Worm (Caenorhabditis elegans) whole organism, mixed stage, embryonic: Measurements from ENCODE around the gene Y75B8A.32.

Experiments
- M03D4.4 ChIP-seq: sonication (generic microtip); optimal IDR thresholded peaks from 2 replicates; lab custom pipeline; 2017; ENCODE audit warnings: mild to moderate bottlenecking, missing genetic modification characterization, missing compliant biosample characterization
- bed-3 ChIP-seq: fragments of 200-800 bp; sonication (Bioruptor generic); optimal IDR thresholded peaks from 3 replicates; lab custom pipeline; 2018; ENCODE audit warnings: mild to moderate bottlenecking, missing genetic modification characterization, moderate library complexity, missing compliant biosample characterization
- blmp-1 ChIP-seq: fragments of 150-350 bp; optimal IDR thresholded peaks from 2 replicates; lab custom pipeline; 2014; ENCODE audit warnings: missing biosample characterization, missing genetic modification characterization
- ceh-39 ChIP-seq: fragments of 150-350 bp; optimal IDR thresholded peaks from 2 replicates; lab custom pipeline; 2014; ENCODE audit warnings: missing biosample characterization, missing genetic modification characterization
- ceh-43 ChIP-seq: fragments of 200-800 bp; sonication (Bioruptor generic); optimal IDR thresholded peaks from 2 replicates; lab custom pipeline; 2018; ENCODE audit warnings: mild to moderate bottlenecking, missing genetic modification characterization, moderate library complexity, missing compliant biosample characterization
- ceh-83 ChIP-seq: fragments of 200-800 bp; sonication (Bioruptor generic); optimal IDR thresholded peaks from 2 replicates; lab custom pipeline; 2018; ENCODE audit warnings: mild to moderate bottlenecking, missing genetic modification characterization, missing compliant biosample characterization
- ces-1 ChIP-seq: fragments of 150-350 bp; optimal IDR thresholded peaks from 2 replicates; lab custom pipeline; 2014; ENCODE audit warnings: missing biosample characterization, missing genetic modification reagents, missing genetic modification characterization
- cnd-1 ChIP-seq: fragments of 200-800 bp; sonication (Bioruptor generic); optimal IDR thresholded peaks from 2 replicates; lab custom pipeline; 2018; ENCODE audit warnings: mild to moderate bottlenecking, missing genetic modification characterization, missing compliant biosample characterization
- drap-1 ChIP-seq: fragments of 200-800 bp; sonication (Bioruptor generic); optimal IDR thresholded peaks from 3 replicates; lab custom pipeline; 2018; ENCODE audit warnings: mild to moderate bottlenecking, missing genetic modification characterization, missing compliant biosample characterization
- elt-1 ChIP-seq: sonication (generic microtip); optimal IDR thresholded peaks from 2 replicates; lab custom pipeline; 2017; ENCODE audit warnings: missing genetic modification characterization, mild to moderate bottlenecking, missing compliant biosample characterization, antibody characterized with exemption, moderate library complexity, borderline replicate concordance; ENCODE audit not compliant: insufficient read depth
- elt-3 ChIP-seq: fragments of 150-350 bp; optimal IDR thresholded peaks from 2 replicates; lab custom pipeline; 2014; ENCODE audit warnings: missing biosample characterization, missing genetic modification characterization
- flh-1 ChIP-seq: fragments of 200-800 bp; sonication (Bioruptor generic); optimal IDR thresholded peaks from 2 replicates; lab custom pipeline; 2018; ENCODE audit warnings: mild to moderate bottlenecking, missing genetic modification characterization, moderate library complexity, missing compliant biosample characterization
- ham-2 ChIP-seq: fragments of 200-800 bp; sonication (Bioruptor generic); optimal IDR thresholded peaks from 2 replicates; lab custom pipeline; 2018; ENCODE audit warnings: mild to moderate bottlenecking, missing genetic modification characterization, missing compliant biosample characterization
- hlh-1 ChIP-seq: fragments of 150-350 bp; optimal IDR thresholded peaks from 2 replicates; lab custom pipeline; 2014; ENCODE audit warnings: missing biosample characterization, missing genetic modification reagents, missing genetic modification characterization
- lin-13 ChIP-seq: fragments of 150-350 bp; optimal IDR thresholded peaks from 2 replicates; lab custom pipeline; 2014; ENCODE audit warnings: missing biosample characterization, missing genetic modification characterization
- lin-32 ChIP-seq: fragments of 200-800 bp; sonication (Bioruptor generic); optimal IDR thresholded peaks from 2 replicates; lab custom pipeline; 2018; ENCODE audit warnings: mild to moderate bottlenecking, missing genetic modification characterization, missing compliant biosample characterization
- lsy-2 ChIP-seq: fragments of 150-350 bp; optimal IDR thresholded peaks from 2 replicates; lab custom pipeline; 2014; ENCODE audit warnings: missing biosample characterization, missing genetic modification characterization
- mep-1 ChIP-seq: fragments of 150-350 bp; optimal IDR thresholded peaks from 2 replicates; lab custom pipeline; 2017; ENCODE audit warnings: missing biosample characterization, missing genetic modification reagents, missing genetic modification characterization, inconsistent platforms
- mls-2 ChIP-seq: sonication (generic microtip); optimal IDR thresholded peaks from 2 replicates; lab custom pipeline; 2016; ENCODE audit warnings: mild to moderate bottlenecking, missing genetic modification characterization, moderate library complexity, missing compliant biosample characterization
- nhr-12 ChIP-seq: fragments of 150-350 bp; optimal IDR thresholded peaks from 2 replicates; lab custom pipeline; 2014; ENCODE audit warnings: missing biosample characterization, missing genetic modification characterization
- nhr-2 ChIP-seq: fragments of 150-350 bp; optimal IDR thresholded peaks from 2 replicates; lab custom pipeline; 2014; ENCODE audit warnings: missing biosample characterization, missing genetic modification characterization
- nhr-237 ChIP-seq: fragments of 150-350 bp; optimal IDR thresholded peaks from 2 replicates; lab custom pipeline; 2014; ENCODE audit warnings: missing biosample characterization, missing genetic modification characterization
- nhr-28 ChIP-seq: fragments of 150-350 bp; optimal IDR thresholded peaks from 2 replicates; lab custom pipeline; 2014; ENCODE audit warnings: missing biosample characterization, missing genetic modification characterization
- pha-4 ChIP-seq: fragments of 150-350 bp; optimal IDR thresholded peaks from 2 replicates; lab custom pipeline; 2018; ENCODE audit warnings: missing biosample characterization, missing genetic modification reagents, missing genetic modification characterization
- sem-2 ChIP-seq: fragments of 200-800 bp; sonication (Bioruptor generic); optimal IDR thresholded peaks from 2 replicates; lab custom pipeline; 2018; ENCODE audit warnings: mild to moderate bottlenecking, missing genetic modification characterization, missing compliant biosample characterization
- snpc-4 ChIP-seq: fragments of 150-350 bp; optimal IDR thresholded peaks from 2 replicates; lab custom pipeline; 2014; ENCODE audit warnings: missing biosample characterization, missing genetic modification characterization
- sptf-1 ChIP-seq: sonication (generic microtip); optimal IDR thresholded peaks from 2 replicates; lab custom pipeline; 2017; ENCODE audit warnings: mild to moderate bottlenecking, missing genetic modification characterization, moderate library complexity, missing compliant biosample characterization
- unc-120 ChIP-seq: sonication (generic microtip); optimal IDR thresholded peaks from 2 replicates; lab custom pipeline; 2017; ENCODE audit warnings: missing genetic modification characterization, missing compliant biosample characterization; ENCODE audit not compliant: poor library complexity, severe bottlenecking
- unc-39 ChIP-seq: fragments of 150-350 bp; optimal IDR thresholded peaks from 2 replicates; lab custom pipeline; 2014; ENCODE audit warnings: missing biosample characterization, missing genetic modification characterization
- unc-62 ChIP-seq: fragments of 150-350 bp; optimal IDR thresholded peaks from 2 replicates; lab custom pipeline; 2014; ENCODE audit warnings: missing biosample characterization, missing genetic modification reagents, missing genetic modification characterization
- zip-8 ChIP-seq: fragments of 150-350 bp; optimal IDR thresholded peaks from 2 replicates; lab custom pipeline; 2014; ENCODE audit warnings: missing biosample characterization, missing genetic modification characterization
- ztf-11 ChIP-seq: fragments of 150-350 bp; optimal IDR thresholded peaks from 2 replicates; lab custom pipeline; 2014; ENCODE audit warnings: missing biosample characterization, missing genetic modification characterization

The Y75B8A.32 gene

DNA sequence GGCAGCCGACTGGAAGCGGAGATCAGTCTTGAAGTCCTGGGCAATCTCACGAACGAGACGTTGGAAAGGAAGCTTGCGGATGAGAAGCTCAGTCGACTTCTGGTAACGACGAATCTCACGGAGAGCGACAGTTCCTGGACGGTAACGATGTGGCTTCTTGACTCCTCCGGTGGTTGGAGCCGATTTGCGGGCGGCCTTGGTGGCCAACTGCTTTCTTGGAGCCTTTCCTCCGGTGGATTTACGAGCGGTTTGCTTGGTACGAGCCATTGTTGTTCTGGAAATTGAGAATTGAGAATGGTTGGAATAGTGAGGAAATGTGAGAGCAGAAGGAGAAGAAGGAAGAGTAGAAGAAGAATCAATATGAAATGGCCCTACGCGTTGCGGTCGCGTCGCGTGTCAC, 9.5 kb upstream of the Y75B8A.32 start:
- TF ChIP-seq zip-8 (tag; lab: Kevin White, UChicago) (no peak), ztf-11 (tag; lab: Kevin White, UChicago) (no peak), flh-1 (no peak)
- TF ChIP-seq, all 35 proteins: peak for 0

DNA sequence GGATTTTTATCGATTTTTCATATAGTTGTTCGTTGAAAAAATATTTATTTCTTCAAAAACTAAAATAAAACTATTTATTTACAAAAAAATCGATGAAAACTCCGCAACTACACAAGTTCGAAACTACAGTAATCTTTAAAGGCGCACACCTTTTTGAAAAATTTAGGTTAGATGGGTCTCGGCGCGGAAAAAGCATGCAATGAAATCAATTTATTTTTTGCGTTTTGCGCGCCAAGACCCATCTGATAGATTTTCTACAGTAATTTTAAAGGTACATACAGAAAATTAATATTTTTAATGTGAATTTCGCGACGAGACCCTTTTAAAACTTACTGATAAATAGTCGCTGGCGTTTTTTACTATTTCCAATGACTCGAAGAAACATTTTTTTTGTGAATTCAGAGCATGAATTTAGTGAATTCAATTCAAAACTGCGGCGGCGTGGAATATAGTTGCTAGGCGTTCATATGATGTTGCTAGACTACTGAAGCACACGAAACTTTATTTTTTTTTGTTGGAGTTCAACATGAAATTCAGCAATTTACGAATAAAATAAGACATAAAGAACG, 8.7 kb upstream of the Y75B8A.32 start, which contains the start of gene Y75B8A.33:
Gene Y75B8A.33 (minus strand): TSS at position 385 of the 569 bp plus-strand sequence.
- TF ChIP-seq sptf-1 (tag; lab: Kevin White, UChicago): peak; percentile 8
- peak; percentile 44 for TF ChIP-seq ceh-83
- no peak for TF ChIP-seq flh-1

DNA sequence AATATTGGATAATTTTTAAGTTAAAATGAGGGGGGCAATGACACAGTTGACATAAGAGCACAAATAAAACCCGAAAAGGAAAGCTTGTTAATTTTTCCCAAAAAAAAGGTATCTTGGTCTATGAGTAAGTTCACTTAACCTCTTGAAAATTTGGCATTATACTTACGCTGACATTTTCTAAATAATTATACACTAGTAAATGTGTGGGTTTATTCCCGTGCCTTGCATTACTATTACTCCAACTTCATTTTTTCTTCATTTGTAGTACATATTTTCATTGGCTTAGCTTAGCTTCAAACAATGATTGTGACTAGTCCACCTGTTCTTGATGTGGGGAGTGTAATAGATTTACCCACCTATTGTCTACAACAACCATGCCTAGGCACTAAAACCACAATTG, 904 bp upstream of the Y75B8A.32 start, which contains the start of gene Y75B8A.34:
Gene Y75B8A.34 (plus strand): TSS at position 301 of the 400 bp plus-strand sequence.
- TF ChIP-seq bed-3 (GFP tag; lab: Kevin White, UChicago) (no peak), snpc-4 (tag; lab: Kevin White, UChicago) (no peak), sem-2 (GFP tag; lab: Kevin White, UChicago) (no peak), cnd-1 (tag; lab: Kevin White, UChicago) (no peak), blmp-1 (tag; lab: Kevin White, UChicago) (no peak), lin-13 (no peak), unc-62 (GFP tag; lab: Kevin White, UChicago) (no peak), unc-120 (tag; lab: Kevin White, UChicago) (no peak), ceh-43 (GFP tag; lab: Kevin White, UChicago) (no peak), mls-2 (no peak), ceh-83 (no peak), nhr-12 (no peak), unc-39 (tag; lab: Kevin White, UChicago) (no peak), M03D4.4 (tag; lab: Kevin White, UChicago) (no peak), nhr-28 (no peak), sptf-1 (tag; lab: Kevin White, UChicago) (no peak), nhr-2 (tag; lab: Kevin White, UChicago) (no peak), ztf-11 (tag; lab: Kevin White, UChicago) (no peak), elt-3 (tag; lab: Kevin White, UChicago) (no peak)
- TF ChIP-seq, all 35 proteins: peak for 0

DNA sequence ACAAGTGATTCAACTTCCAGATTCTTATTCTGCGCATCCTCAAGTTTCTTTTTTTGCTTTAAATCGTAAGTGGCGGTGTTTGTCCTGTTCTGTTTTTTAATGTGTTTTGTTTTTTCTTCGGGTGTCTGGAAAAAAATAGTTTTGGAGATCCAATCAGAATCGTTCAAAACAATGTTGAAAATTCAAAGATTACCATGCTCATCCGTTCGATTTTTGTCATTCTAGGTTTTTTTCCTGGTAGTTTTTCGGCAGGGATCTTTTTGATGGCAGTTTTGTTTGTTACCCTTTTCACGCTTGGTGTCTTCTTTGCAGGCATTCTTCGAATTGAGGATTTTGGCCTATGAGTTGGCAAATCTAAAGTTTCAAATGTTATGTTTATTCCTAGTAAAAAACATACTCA, 1.8 kb downstream of the Y75B8A.32 start:
- TF ChIP-seq nhr-2 (tag; lab: Kevin White, UChicago): no peak
- no peak for TF ChIP-seq snpc-4 (tag; lab: Kevin White, UChicago)
- TF ChIP-seq lin-13: no peak
- TF ChIP-seq lin-32 (GFP tag; lab: Kevin White, UChicago): no peak
- TF ChIP-seq nhr-28: no peak

DNA sequence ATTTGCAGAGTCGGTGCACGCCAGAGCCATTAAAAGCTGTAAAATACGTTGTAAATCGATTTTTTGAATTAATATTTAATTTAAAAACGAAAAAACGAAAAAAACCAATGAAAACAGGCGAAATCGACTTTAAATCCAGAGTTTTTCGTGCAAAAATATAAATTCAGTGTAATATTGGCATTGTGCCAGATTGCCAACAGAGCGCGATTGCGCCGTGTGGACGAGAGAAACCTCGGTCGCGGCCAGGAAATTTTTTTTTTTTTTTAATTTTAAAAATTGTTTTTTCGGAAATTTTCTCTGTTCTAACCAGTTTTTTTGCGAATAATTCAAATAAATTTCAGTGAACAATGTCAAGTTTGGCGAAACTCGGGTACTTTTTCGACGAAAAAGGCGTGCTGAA, 7.1 kb downstream of the Y75B8A.32 start, which contains the start of the genes pph-4.1 and Y75B8A.31:
Gene pph-4.1 (minus strand): TSS at position 36 of the 400 bp plus-strand sequence.
Gene Y75B8A.31 (plus strand): TSS at position 342 of the 400 bp plus-strand sequence.
- no peak for TF ChIP-seq sem-2 (GFP tag; lab: Kevin White, UChicago)
- peak; percentile 82 for TF ChIP-seq mep-1 (tag; lab: Kevin White, UChicago)
- TF ChIP-seq zip-8 (tag; lab: Kevin White, UChicago): no peak
- peak; percentile 72 for TF ChIP-seq pha-4 (tag; lab: Kevin White, UChicago)
- peak; percentile 1 for TF ChIP-seq unc-120 (tag; lab: Kevin White, UChicago)
- peak; percentile 61 for TF ChIP-seq ces-1 (GFP tag; lab: Kevin White, UChicago)
- peak; percentile 75 for TF ChIP-seq sptf-1 (tag; lab: Kevin White, UChicago)
- TF ChIP-seq elt-1: no peak
- TF ChIP-seq ceh-39 (tag; lab: Kevin White, UChicago): peak; percentile 33
- peak; percentile 40 for TF ChIP-seq nhr-237
- no peak for TF ChIP-seq nhr-2 (tag; lab: Kevin White, UChicago)
- peak; percentile 74 for TF ChIP-seq lsy-2 (tag; lab: Kevin White, UChicago)
- TF ChIP-seq ztf-11 (tag; lab: Kevin White, UChicago): no peak
- no peak for TF ChIP-seq drap-1 (GFP tag; lab: Kevin White, UChicago)
- TF ChIP-seq bed-3 (GFP tag; lab: Kevin White, UChicago): no peak
- TF ChIP-seq mls-2: peak; percentile 9
- peak; percentile 62 for TF ChIP-seq lin-13
- no peak for TF ChIP-seq elt-3 (tag; lab: Kevin White, UChicago)
- TF ChIP-seq ceh-43 (GFP tag; lab: Kevin White, UChicago): no peak
- peak; percentile 14 for TF ChIP-seq hlh-1
- TF ChIP-seq unc-39 (tag; lab: Kevin White, UChicago): no peak
- no peak for TF ChIP-seq flh-1
- TF ChIP-seq blmp-1 (tag; lab: Kevin White, UChicago): no peak
- TF ChIP-seq ham-2 (GFP tag; lab: Kevin White, UChicago): no peak
- TF ChIP-seq, all 35 proteins: peak for 11
